Fruit fly (Drosophila melanogaster): Measurements from ENCODE around the gene CG4686.

Gene CG4686

DNA sequence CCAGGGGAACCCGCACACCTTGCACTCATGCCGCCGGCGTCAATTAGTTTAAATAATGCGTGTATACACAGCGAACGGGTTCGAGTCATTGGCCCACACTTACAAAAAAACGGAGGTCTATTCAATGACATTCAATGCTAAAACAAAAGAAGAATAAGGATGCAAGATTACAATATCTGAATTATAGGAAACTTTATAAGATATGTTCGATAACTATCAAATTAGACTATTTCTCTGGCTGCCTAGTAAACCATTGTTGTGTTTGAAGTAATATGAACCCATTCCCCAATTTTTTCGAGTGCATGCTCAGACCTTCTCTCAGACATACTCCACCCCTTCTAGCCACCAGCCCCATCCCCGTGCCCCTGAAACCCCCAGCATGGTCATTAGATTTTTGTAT lies 43.3 kb upstream of the CG4686 start (continued):
- TF ChIP-seq Dad (GFP tag; optimal IDR thresholded peaks at IDR 0.05) (no peak), CG13123 (GFP tag; optimal IDR thresholded peaks at IDR 0.05) (no peak), tgo (GFP tag; IDR thresholded peaks at IDR 0.05) (no peak), croc (GFP tag; conservative IDR thresholded peaks at IDR 0.05) (no peak), CG42726 (GFP tag; IDR thresholded peaks at IDR 0.05; ENCODE audit: partially characterized antibody) (no peak), sens (GFP tag) (peak; percentile 48), sob (GFP tag; IDR thresholded peaks at IDR 0.05) (no peak), al (GFP tag; IDR thresholded peaks at IDR 0.05) (no peak), CG2712 (tag; optimal IDR thresholded peaks at IDR 0.05) (peak; percentile 36), CG18262 (tag; optimal IDR thresholded peaks at IDR 0.05) (peak; percentile 39), Mes4 (GFP tag; optimal IDR thresholded peaks at IDR 0.05) (no peak), CG2678 (tag; optimal IDR thresholded peaks at IDR 0.05) (peak; percentile 28), Mad (GFP tag; optimal IDR thresholded peaks at IDR 0.05) (no peak), HLH4C (GFP tag; IDR thresholded peaks at IDR 0.05; ENCODE audit: partially characterized antibody) (no peak), lola (GFP tag; optimal IDR thresholded peaks at IDR 0.05) (peak in 1 of 3 experiments; percentile 20), CG12659 (GFP tag; optimal IDR thresholded peaks at IDR 0.05) (no peak), unc-4 (GFP tag; IDR thresholded peaks at IDR 0.05; ENCODE audit: partially characterized antibody) (no peak), nom (GFP tag; optimal IDR thresholded peaks at IDR 0.05) (no peak), lbe (GFP tag; optimal IDR thresholded peaks at IDR 0.05) (no peak), CG6654 (GFP tag; optimal IDR thresholded peaks at IDR 0.05) (no peak), CG7745 (tag; optimal IDR thresholded peaks at IDR 0.05) (no peak), Drgx (GFP tag; IDR thresholded peaks at IDR 0.05) (0 out of 2 replicates have a peak, but pooled peaks have one; percentile 13), chif (GFP tag; optimal IDR thresholded peaks at IDR 0.05) (no peak), emc (GFP tag; optimal IDR thresholded peaks at IDR 0.05) (no peak), CG15514 (GFP tag; optimal IDR thresholded peaks at IDR 0.05) (no peak), pan (optimal IDR thresholded peaks at IDR 0.05) (no peak), pan (GFP tag; optimal IDR thresholded peaks at IDR 0.05 in 1 of 2, IDR thresholded peaks at IDR 0.05 in 1 of 2) (no peak), CG2889 (GFP tag; IDR thresholded peaks at IDR 0.05) (no peak), CG8924 (tag; optimal IDR thresholded peaks at IDR 0.05) (peak; percentile 22), YL-1 (GFP tag; optimal IDR thresholded peaks at IDR 0.05) (no peak), CHES-1-like (GFP tag; optimal IDR thresholded peaks at IDR 0.05) (no peak), CG34422 (GFP tag; IDR thresholded peaks at IDR 0.05) (no peak), chinmo (GFP tag; IDR thresholded peaks at IDR 0.05; ENCODE audit: partially characterized antibody) (no peak), mirr (GFP tag; optimal IDR thresholded peaks at IDR 0.05) (no peak), dmrt11E (tag; optimal IDR thresholded peaks at IDR 0.05) (peak; percentile 53), peb (GFP tag; IDR thresholded peaks at IDR 0.05) (no peak), Med (GFP tag) (peak; percentile 49), Abd-B (GFP tag; optimal IDR thresholded peaks at IDR 0.05) (no peak), zf30C (GFP tag; optimal IDR thresholded peaks at IDR 0.05) (peak; percentile 13), CG34224 (GFP tag; IDR thresholded peaks at IDR 0.05; ENCODE audit: partially characterized antibody) (no peak), CG4617 (GFP tag; optimal IDR thresholded peaks at IDR 0.05; ENCODE audit: borderline replicate concordance) (no peak), CG17829 (tag; optimal IDR thresholded peaks at IDR 0.05) (peak; percentile 14), CG10979 (tag; optimal IDR thresholded peaks at IDR 0.05) (peak; percentile 58), CG9797 (GFP tag; optimal IDR thresholded peaks at IDR 0.05) (no peak), HLH3B (GFP tag; IDR thresholded peaks at IDR 0.05) (no peak), fd96Cb (tag; optimal IDR thresholded peaks at IDR 0.05) (no peak), NC2α (GFP tag; optimal IDR thresholded peaks at IDR 0.05) (no peak), CG3407 (GFP tag; optimal IDR thresholded peaks at IDR 0.05) (no peak), zfh2 (GFP tag; optimal IDR thresholded peaks at IDR 0.05) (no peak), gem (tag; optimal IDR thresholded peaks at IDR 0.05) (peak; percentile 42), Ssrp (tag; optimal IDR thresholded peaks at IDR 0.05) (peak; percentile 0)

Data from whole organism, embryonic.